Worm (Caenorhabditis elegans): ENCODE data around the gene C49A9.3.

DNA sequence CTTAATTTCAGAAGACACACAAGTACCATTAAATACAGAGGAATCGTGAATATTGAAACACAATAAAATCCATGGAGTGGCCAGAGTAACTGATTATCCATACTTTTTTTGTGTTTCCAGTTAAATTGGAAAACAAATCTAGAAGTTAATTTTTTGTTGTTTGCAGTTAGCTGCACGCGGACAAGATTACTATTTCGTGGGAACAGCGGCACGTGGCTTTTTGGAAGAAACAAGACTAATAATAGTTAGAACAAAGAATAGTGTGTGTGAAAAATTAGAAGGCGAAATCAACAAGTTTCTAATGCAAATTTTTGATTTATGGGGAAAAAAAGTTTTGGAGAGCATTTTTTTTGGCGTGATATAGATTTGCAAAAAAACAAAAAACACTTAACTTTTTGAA lies 44.6 kb downstream of the C49A9.3 start, which contains the start of gene srv-29:
- TF ChIP-seq aly-2 (tag; optimal IDR thresholded peaks at IDR 0.05): no peak
- no peak for TF ChIP-seq fos-1 (tag; optimal IDR thresholded peaks at IDR 0.05)
- TF ChIP-seq nhr-10 (tag; optimal IDR thresholded peaks at IDR 0.05): no peak
- TF ChIP-seq mbf-1 (tag; optimal IDR thresholded peaks at IDR 0.05): no peak
- TF ChIP-seq zag-1 (tag; optimal IDR thresholded peaks at IDR 0.05): no peak
- no peak for TF ChIP-seq ceh-82 (tag; optimal IDR thresholded peaks at IDR 0.05)
- no peak for TF ChIP-seq nhr-25 (tag; optimal IDR thresholded peaks at IDR 0.05)
